Worm (Caenorhabditis elegans) whole organism, L4 larva: ENCODE results near the gene rsp-4.
A peak's percentile ranks its signal among the peaks of the same experiment; 100 is the strongest.

ENCODE experiments used
- D1046.2 ChIP-seq: fragments of 200-800 bp; sonication (Bioruptor generic); IDR thresholded peaks from 2 replicates; pipeline ENCODE4 v1.3.6; 2022; ENCODE audit warnings: missing genetic modification characterization, missing compliant biosample characterization
- F44E2.7 ChIP-seq: fragments of 200-800 bp; sonication (Bioruptor generic); IDR thresholded peaks from 2 replicates; pipeline ENCODE4 v2.1.2; 2022; ENCODE audit warnings: missing genetic modification characterization, missing compliant biosample characterization
- T20F7.1 ChIP-seq: fragments of 200-800 bp; sonication (Bioruptor generic); optimal IDR thresholded peaks from 2 replicates; lab custom pipeline; 2018; ENCODE audit warnings: mild to moderate bottlenecking, missing genetic modification characterization, missing compliant biosample characterization
- Y105C5A.15 ChIP-seq: fragments of 200-800 bp; sonication (Bioruptor generic); IDR thresholded peaks from 2 replicates; pipeline ENCODE4 v1.3.6; 2022; ENCODE audit warnings: missing genetic modification characterization, missing compliant biosample characterization
- Y75B8A.6 ChIP-seq: fragments of 200-800 bp; sonication (Bioruptor generic); IDR thresholded peaks from 2 replicates; pipeline ENCODE4 v1.3.6; 2022; ENCODE audit warnings: missing genetic modification reagents, missing genetic modification characterization, missing compliant biosample characterization
- ceh-20 ChIP-seq: fragments of 200-800 bp; sonication (Bioruptor generic); IDR thresholded peaks from 2 replicates; pipeline ENCODE4 v1.3.6; 2022; ENCODE audit warnings: missing genetic modification reagents, missing genetic modification characterization, missing compliant biosample characterization
- ctbp-1 ChIP-seq: fragments of 200-800 bp; sonication (Bioruptor generic); IDR thresholded peaks from 2 replicates; pipeline ENCODE4 v1.3.6; 2022; ENCODE audit warnings: missing genetic modification reagents, missing genetic modification characterization, missing compliant biosample characterization
- daf-12 ChIP-seq: fragments of 150-350 bp; optimal IDR thresholded peaks from 2 replicates; lab custom pipeline; 2014; ENCODE audit warnings: missing biosample characterization, missing genetic modification reagents, missing genetic modification characterization
- daf-16 ChIP-seq, 3 experiments: sonication (generic microtip); optimal IDR thresholded peaks; 2 replicates each; lab custom pipeline; 2016 to 2017; ENCODE audit warnings: missing genetic modification characterization in 3 of 3, missing genetic modification reagents in 3 of 3, mild to moderate bottlenecking in 2 of 3, missing compliant biosample characterization in 2 of 3, missing biosample characterization in 1 of 3, moderate library complexity in 1 of 3
- daf-19 ChIP-seq: fragments of 200-800 bp; sonication (Bioruptor generic); conservative IDR thresholded peaks from 2 replicates; pipeline ENCODE4 v1.3.6; 2022; ENCODE audit warnings: missing genetic modification characterization, missing compliant biosample characterization
- dmd-6 ChIP-seq: fragments of 200-800 bp; sonication (Bioruptor generic); IDR thresholded peaks from 2 replicates; pipeline ENCODE4 v1.3.6; 2022; ENCODE audit warnings: missing genetic modification reagents, missing genetic modification characterization, missing compliant biosample characterization
- dmd-8 ChIP-seq: fragments of 200-800 bp; sonication (Bioruptor generic); IDR thresholded peaks from 2 replicates; pipeline ENCODE4 v1.3.6; 2022; ENCODE audit warnings: missing genetic modification characterization, missing compliant biosample characterization
- dmd-9 ChIP-seq: fragments of 200-800 bp; sonication (Bioruptor generic); IDR thresholded peaks from 2 replicates; pipeline ENCODE4 v1.3.6; 2022; ENCODE audit warnings: missing genetic modification reagents, missing genetic modification characterization, missing compliant biosample characterization
- egl-27 ChIP-seq: sonication (generic microtip); optimal IDR thresholded peaks from 3 replicates; lab custom pipeline; 2017; ENCODE audit warnings: missing biosample characterization, missing genetic modification reagents, missing genetic modification characterization
- egl-43 ChIP-seq: fragments of 200-800 bp; sonication (Bioruptor generic); IDR thresholded peaks from 2 replicates; pipeline ENCODE4 v1.3.6; 2022; ENCODE audit warnings: missing genetic modification reagents, missing genetic modification characterization, missing compliant biosample characterization
- gei-8 ChIP-seq: fragments of 200-800 bp; sonication (Bioruptor generic); optimal IDR thresholded peaks from 2 replicates; lab custom pipeline; 2018; ENCODE audit warnings: mild to moderate bottlenecking, missing genetic modification characterization, missing compliant biosample characterization
- hlh-11 ChIP-seq: fragments of 200-800 bp; sonication (Bioruptor generic); optimal IDR thresholded peaks from 2 replicates; lab custom pipeline; 2018; ENCODE audit warnings: mild to moderate bottlenecking, missing genetic modification characterization, missing compliant biosample characterization
- hlh-30 ChIP-seq: sonication (generic microtip); optimal IDR thresholded peaks from 2 replicates; lab custom pipeline; 2017; ENCODE audit warnings: antibody characterized with exemption, mild to moderate bottlenecking, missing genetic modification characterization, missing compliant biosample characterization; ENCODE audit not compliant: insufficient read depth
- hmg-1.1 ChIP-seq: fragments of 200-800 bp; sonication (Bioruptor generic); IDR thresholded peaks from 2 replicates; pipeline ENCODE4 v1.3.6; 2022; ENCODE audit warnings: missing genetic modification reagents, missing genetic modification characterization, missing compliant biosample characterization
- jun-1 ChIP-seq: fragments of 150-350 bp; optimal IDR thresholded peaks from 2 replicates; lab custom pipeline; 2014; ENCODE audit warnings: missing biosample characterization, missing genetic modification reagents, missing genetic modification characterization
- lim-7 ChIP-seq: fragments of 200-800 bp; sonication (Bioruptor generic); IDR thresholded peaks from 2 replicates; pipeline ENCODE4 v1.3.6; 2022; ENCODE audit warnings: missing genetic modification characterization, missing compliant biosample characterization
- lin-13 ChIP-seq: fragments of 150-350 bp; optimal IDR thresholded peaks from 2 replicates; lab custom pipeline; 2014; ENCODE audit warnings: missing biosample characterization, missing genetic modification reagents, missing genetic modification characterization
- lin-29 ChIP-seq: fragments of 200-800 bp; sonication (Bioruptor generic); IDR thresholded peaks from 2 replicates; pipeline ENCODE4 v1.3.6; 2022; ENCODE audit warnings: missing genetic modification reagents, missing genetic modification characterization, missing compliant biosample characterization
- lin-39 ChIP-seq: fragments of 150-350 bp; optimal IDR thresholded peaks from 2 replicates; lab custom pipeline; 2014; ENCODE audit warnings: missing biosample characterization, missing genetic modification reagents, missing genetic modification characterization
- lsy-2 ChIP-seq, 2 experiments: fragments of 150-350 bp in 1 of 2; sonication (generic microtip) in 1 of 2; optimal IDR thresholded peaks; 2 replicates each; lab custom pipeline; 2014 to 2017; ENCODE audit warnings: missing biosample characterization in 2 of 2, missing genetic modification characterization in 2 of 2
- madf-5 ChIP-seq, 2 experiments: fragments of 200-800 bp; sonication (Bioruptor generic); IDR thresholded peaks; 2 replicates each; pipeline ENCODE4 v1.3.6; 2022; ENCODE audit warnings: missing compliant biosample characterization in 2 of 2, missing genetic modification characterization in 2 of 2
- madf-9 ChIP-seq: fragments of 200-800 bp; sonication (Bioruptor generic); conservative IDR thresholded peaks from 2 replicates; pipeline ENCODE4 v1.3.6; 2022; ENCODE audit warnings: missing genetic modification reagents, missing genetic modification characterization, missing compliant biosample characterization
- mdl-1 ChIP-seq, 2 experiments: fragments of 150-350 bp in 1 of 2; sonication (generic microtip) in 1 of 2; optimal IDR thresholded peaks; 2 replicates each; lab custom pipeline; 2014 to 2017; ENCODE audit warnings: missing biosample characterization in 2 of 2, missing genetic modification characterization in 2 of 2
- mes-2 ChIP-seq: sonication (generic microtip); optimal IDR thresholded peaks from 2 replicates; lab custom pipeline; 2016; ENCODE audit warnings: missing genotype, mild to moderate bottlenecking, missing genetic modification characterization, missing compliant biosample characterization; ENCODE audit not compliant: poor library complexity, severe bottlenecking
- mxl-3 ChIP-seq: fragments of 200-800 bp; sonication (Bioruptor generic); optimal IDR thresholded peaks from 2 replicates; lab custom pipeline; 2018; ENCODE audit warnings: mild to moderate bottlenecking, missing genetic modification characterization, missing compliant biosample characterization
- nhr-11 ChIP-seq: fragments of 150-350 bp; optimal IDR thresholded peaks from 2 replicates; lab custom pipeline; 2014; ENCODE audit warnings: missing biosample characterization, missing genetic modification characterization
- nhr-237 ChIP-seq: sonication (generic microtip); optimal IDR thresholded peaks from 2 replicates; lab custom pipeline; 2017; ENCODE audit warnings: missing biosample characterization, missing genetic modification characterization
- nhr-41 ChIP-seq: fragments of 200-800 bp; sonication (Bioruptor generic); IDR thresholded peaks from 2 replicates; pipeline ENCODE4 v1.3.6; 2022; ENCODE audit warnings: missing genetic modification reagents, missing genetic modification characterization, missing compliant biosample characterization
- nhr-6 ChIP-seq: fragments of 150-350 bp; optimal IDR thresholded peaks from 2 replicates; lab custom pipeline; 2014; ENCODE audit warnings: missing biosample characterization, missing genetic modification characterization
- nhr-77 ChIP-seq: fragments of 150-350 bp; optimal IDR thresholded peaks from 2 replicates; lab custom pipeline; 2014; ENCODE audit warnings: missing biosample characterization, missing genetic modification characterization
- rbr-2 ChIP-seq: sonication (generic microtip); optimal IDR thresholded peaks from 2 replicates; lab custom pipeline; 2016; ENCODE audit warnings: missing genotype, missing genetic modification characterization, missing compliant biosample characterization
- set-16 ChIP-seq: fragments of 200-800 bp; sonication (Bioruptor generic); IDR thresholded peaks from 2 replicates; pipeline ENCODE4 v1.3.6; 2022; ENCODE audit warnings: missing genetic modification reagents, missing genetic modification characterization, missing compliant biosample characterization
- skn-1 ChIP-seq: fragments of 150-350 bp; optimal IDR thresholded peaks from 2 replicates; lab custom pipeline; 2014; ENCODE audit warnings: missing biosample characterization, missing genetic modification characterization
- spr-3 ChIP-seq: fragments of 200-800 bp; sonication (Bioruptor generic); optimal IDR thresholded peaks from 2 replicates; lab custom pipeline; 2018; ENCODE audit warnings: mild to moderate bottlenecking, missing genetic modification characterization, missing compliant biosample characterization
- tra-1 ChIP-seq: fragments of 200-800 bp; sonication (Bioruptor generic); IDR thresholded peaks from 2 replicates; pipeline ENCODE4 v1.3.6; 2022; ENCODE audit warnings: missing genetic modification reagents, missing genetic modification characterization, missing compliant biosample characterization
- unc-130 ChIP-seq: sonication (generic microtip); optimal IDR thresholded peaks from 2 replicates; lab custom pipeline; 2016; ENCODE audit warnings: missing genetic modification reagents, missing genetic modification characterization, missing compliant biosample characterization
- unc-39 ChIP-seq: sonication (generic microtip); optimal IDR thresholded peaks from 2 replicates; lab custom pipeline; 2017; ENCODE audit warnings: missing biosample characterization, missing genetic modification characterization
- vab-7 ChIP-seq: fragments of 200-800 bp; sonication (Bioruptor generic); IDR thresholded peaks from 2 replicates; pipeline ENCODE4 v1.3.6; 2022; ENCODE audit warnings: missing genetic modification reagents, missing genetic modification characterization, missing compliant biosample characterization
- zag-1 ChIP-seq: fragments of 150-350 bp; optimal IDR thresholded peaks from 2 replicates; lab custom pipeline; 2014; ENCODE audit warnings: missing biosample characterization, missing genetic modification characterization
- zip-2 ChIP-seq: fragments of 150-350 bp; optimal IDR thresholded peaks from 2 replicates; lab custom pipeline; 2014; ENCODE audit warnings: missing biosample characterization, missing genetic modification characterization
- ztf-7 ChIP-seq: fragments of 150-350 bp; optimal IDR thresholded peaks from 2 replicates; lab custom pipeline; 2014; ENCODE audit warnings: missing biosample characterization, missing genetic modification characterization

The rsp-4 gene

DNA sequence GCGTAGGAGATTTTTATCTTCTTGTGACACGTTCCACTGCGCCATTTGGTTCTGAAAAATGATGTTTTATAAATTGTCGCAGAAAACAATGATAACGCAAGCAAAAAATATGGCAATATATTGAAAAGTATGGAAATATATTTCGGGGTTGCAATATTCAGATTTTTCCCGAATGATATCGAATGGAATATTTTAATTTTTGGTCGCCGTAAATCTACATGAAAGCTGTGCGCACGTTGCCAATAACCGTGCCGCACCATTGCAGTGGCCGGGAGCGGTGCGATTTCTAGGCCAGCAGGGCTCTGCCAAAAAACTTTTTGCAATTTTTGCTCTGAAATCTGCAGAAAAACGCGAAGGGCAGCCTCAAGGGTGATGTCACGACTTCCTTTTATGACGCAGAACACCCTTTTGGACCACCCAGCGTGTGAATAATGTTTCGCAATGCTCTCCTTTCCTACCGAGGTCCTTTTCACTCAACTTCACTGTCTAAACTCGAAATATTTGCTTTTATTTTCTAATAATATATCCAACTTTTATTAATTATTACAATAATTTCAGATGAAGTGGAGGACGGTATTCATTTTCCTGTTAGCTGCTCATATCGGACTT is 30.4 kb downstream of the rsp-4 start, which contains the start of the genes F09E5.11 and bmy-1 (continued):
- TF ChIP-seq Y75B8A.6 (GFP tag; lab: Robert Waterston, UW): no peak
- peak; percentile 82 for TF ChIP-seq vab-7 (GFP tag; lab: Robert Waterston, UW)
- no peak for TF ChIP-seq nhr-41 (GFP tag; lab: Robert Waterston, UW)
- TF ChIP-seq zip-2: no peak
- TF ChIP-seq nhr-77 (tag; lab: Kevin White, UChicago): peak; percentile 70
- TF ChIP-seq unc-130: peak; percentile 98
- TF ChIP-seq jun-1 (tag; lab: Kevin White, UChicago): no peak
- no peak for TF ChIP-seq skn-1
- TF ChIP-seq dmd-9 (GFP tag; lab: Robert Waterston, UW): peak; percentile 83
- TF ChIP-seq dmd-6 (GFP tag; lab: Robert Waterston, UW): peak; percentile 77
- TF ChIP-seq tra-1 (GFP tag; lab: Robert Waterston, UW): peak; percentile 75; the same call in 1 of the 2 replicates
- TF ChIP-seq lim-7: peak; percentile 23; the same call in 1 of the 2 replicates
- TF ChIP-seq zag-1 (tag; lab: Kevin White, UChicago): no peak
- TF ChIP-seq set-16 (GFP tag; lab: Robert Waterston, UW): peak; percentile 54
- TF ChIP-seq lin-29 (GFP tag; lab: Robert Waterston, UW): no peak
- TF ChIP-seq T20F7.1 (GFP tag; lab: Kevin White, UChicago): peak; percentile 44
- no peak for TF ChIP-seq daf-12 (tag; lab: Kevin White, UChicago)
- peak; percentile 47 for TF ChIP-seq nhr-11 (tag; lab: Kevin White, UChicago)
- peak; percentile 58 for TF ChIP-seq hlh-30 (tag; lab: Kevin White, UChicago)
- peak; percentile 82 for TF ChIP-seq rbr-2 (tag; lab: Kevin White, UChicago)
- TF ChIP-seq egl-43: no peak
- TF ChIP-seq mdl-1 (tag; optimal IDR thresholded peaks at IDR 0.05; lab: Kevin White, UChicago): peak in 1 of 2 experiments; percentile 36
- TF ChIP-seq egl-27 (tag; lab: Kevin White, UChicago): no peak
- no peak for TF ChIP-seq ztf-7 (tag; lab: Kevin White, UChicago)
- peak; percentile 99 for TF ChIP-seq mes-2 (tag; lab: Kevin White, UChicago)
- TF ChIP-seq madf-5 (GFP tag; IDR thresholded peaks at IDR 0.05; lab: Robert Waterston, UW): no peak
- TF ChIP-seq dmd-8 (GFP tag; lab: Robert Waterston, UW): no peak
- peak; percentile 79 for TF ChIP-seq lin-13 (GFP tag; lab: Kevin White, UChicago)
- peak; percentile 70 for TF ChIP-seq nhr-6
- TF ChIP-seq hlh-11 (tag; lab: Kevin White, UChicago): peak; percentile 80

DNA sequence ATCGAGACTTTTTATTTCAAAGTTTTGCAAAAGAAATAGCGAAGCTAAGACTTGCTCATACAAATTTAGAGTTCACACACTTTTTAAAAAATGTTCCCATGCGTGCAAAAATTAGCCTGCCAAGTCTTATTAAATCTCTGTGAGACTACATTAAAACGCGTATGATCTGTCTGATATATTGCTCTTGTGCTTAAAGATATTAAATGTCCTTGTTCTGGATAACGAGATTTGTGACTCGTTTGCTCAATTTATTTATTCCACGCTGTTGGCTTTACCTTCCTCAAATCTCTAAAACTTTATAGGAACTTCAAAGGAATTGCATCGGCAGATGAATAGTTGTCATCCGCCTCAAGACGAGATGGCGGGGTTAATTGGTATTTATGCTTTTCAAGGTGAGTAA is 33.3 kb downstream of the rsp-4 start, which contains the start of gene srg-69:
Gene srg-69 (plus strand): TSS at position 301 of the 400 bp plus-strand sequence.
- no peak for TF ChIP-seq daf-19 (GFP tag; lab: Robert Waterston, UW)
- TF ChIP-seq gei-8 (GFP tag; lab: Kevin White, UChicago): no peak
- TF ChIP-seq hmg-1.1 (GFP tag; lab: Robert Waterston, UW): no peak
- no peak for TF ChIP-seq tra-1 (GFP tag; lab: Robert Waterston, UW)
- TF ChIP-seq daf-12 (tag; lab: Kevin White, UChicago): no peak
- no peak for TF ChIP-seq lsy-2 (tag; optimal IDR thresholded peaks at IDR 0.05; lab: Kevin White, UChicago)

DNA sequence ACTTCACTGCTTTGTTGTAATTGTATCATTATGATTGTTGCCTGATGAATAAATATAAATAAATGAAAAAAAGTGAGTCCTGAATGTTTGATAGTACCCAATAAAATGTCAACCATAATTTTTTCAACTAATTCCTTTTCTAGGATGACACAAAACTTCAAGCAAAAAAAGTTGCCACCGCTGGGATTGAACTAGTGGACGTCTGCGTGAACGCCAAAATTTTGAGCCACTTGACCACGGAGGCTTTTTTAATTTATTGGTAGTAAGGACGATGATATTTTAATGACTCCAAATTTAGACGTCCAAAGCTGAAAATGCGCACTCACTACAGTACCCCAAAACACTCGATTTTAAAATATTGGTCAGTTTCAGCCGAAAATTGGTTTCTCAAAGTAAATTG is 35.0 kb downstream of the rsp-4 start:
- TF ChIP-seq zip-2: no peak
- peak; percentile 86; the same call in 1 of the 2 replicates for TF ChIP-seq F44E2.7
- TF ChIP-seq lin-39 (tag; lab: Kevin White, UChicago): no peak
- TF ChIP-seq mdl-1 (tag; optimal IDR thresholded peaks at IDR 0.05; lab: Kevin White, UChicago): no peak
- peak; percentile 97 for TF ChIP-seq Y105C5A.15
- TF ChIP-seq egl-27 (tag; lab: Kevin White, UChicago): no peak
- TF ChIP-seq dmd-9 (GFP tag; lab: Robert Waterston, UW): 0 out of 2 replicates have a peak, but pooled peaks have one; percentile 28
- no peak for TF ChIP-seq hmg-1.1 (GFP tag; lab: Robert Waterston, UW)
- no peak; the same call in 1 of the 2 replicates for TF ChIP-seq madf-9 (GFP tag; lab: Robert Waterston, UW)
- peak; percentile 83 for TF ChIP-seq spr-3 (GFP tag; lab: Kevin White, UChicago)
- no peak for TF ChIP-seq nhr-11 (tag; lab: Kevin White, UChicago)
- TF ChIP-seq mxl-3: no peak
- 0 out of 2 replicates have a peak, but pooled peaks have one; percentile 32 for TF ChIP-seq ceh-20
- TF ChIP-seq unc-39: no peak
- TF ChIP-seq nhr-237 (tag; lab: Kevin White, UChicago): no peak
- peak; percentile 7 for TF ChIP-seq hlh-11 (tag; lab: Kevin White, UChicago)
- peak; percentile 87 for TF ChIP-seq D1046.2
- peak; percentile 36 to 80 for TF ChIP-seq daf-16 (GFP tag; optimal IDR thresholded peaks at IDR 0.05; lab: Kevin White, UChicago)
- peak; percentile 18 for TF ChIP-seq daf-16 (tag; optimal IDR thresholded peaks at IDR 0.05; lab: Kevin White, UChicago)
- peak; percentile 89 for TF ChIP-seq ctbp-1 (GFP tag; lab: Robert Waterston, UW)
